Worm (Caenorhabditis elegans) whole organism, early embryonic: ENCODE data around the gene F23H11.7.

Experiments used
- B0310.2 ChIP-seq: sonication (generic microtip); optimal IDR thresholded peaks from 2 replicates; lab custom pipeline; 2016; ENCODE audit warnings: mild to moderate bottlenecking, missing genetic modification characterization, missing compliant biosample characterization
- F13C5.2 ChIP-seq: sonication (generic microtip); optimal IDR thresholded peaks from 2 replicates; lab custom pipeline; 2017; ENCODE audit warnings: mild to moderate bottlenecking, missing genetic modification characterization, inconsistent platforms, missing compliant biosample characterization
- aly-1 ChIP-seq: sonication (generic microtip); optimal IDR thresholded peaks from 2 replicates; lab custom pipeline; 2016; ENCODE audit warnings: missing genetic modification characterization, missing compliant biosample characterization
- ceh-13 ChIP-seq: fragments of 200-800 bp; sonication (Bioruptor generic); optimal IDR thresholded peaks from 2 replicates; lab custom pipeline; 2018; ENCODE audit warnings: mild to moderate bottlenecking, missing genetic modification characterization, missing compliant biosample characterization
- ceh-36 ChIP-seq: sonication (generic microtip); optimal IDR thresholded peaks from 2 replicates; lab custom pipeline; 2016; ENCODE audit warnings: missing genetic modification characterization, inconsistent platforms, missing compliant biosample characterization
- ets-7 ChIP-seq: sonication (generic microtip); optimal IDR thresholded peaks from 2 replicates; lab custom pipeline; 2016; ENCODE audit warnings: missing genotype, missing genetic modification characterization, missing compliant biosample characterization
- flt-1 ChIP-seq: fragments of 200-800 bp; sonication (Bioruptor generic); IDR thresholded peaks from 2 replicates; pipeline ENCODE4 v1.3.6; 2022; ENCODE audit warnings: missing genetic modification characterization, missing compliant biosample characterization
- hmbx-1 ChIP-seq: sonication (generic microtip); optimal IDR thresholded peaks from 2 replicates; lab custom pipeline; 2016; ENCODE audit warnings: mild to moderate bottlenecking, missing genetic modification characterization, missing compliant biosample characterization
- hmg-4 ChIP-seq: fragments of 200-800 bp; sonication (Bioruptor generic); optimal IDR thresholded peaks from 2 replicates; lab custom pipeline; 2018; ENCODE audit warnings: mild to moderate bottlenecking, missing genetic modification characterization, missing compliant biosample characterization
- pes-1 ChIP-seq: fragments of 200-800 bp; sonication (Bioruptor generic); IDR thresholded peaks from 2 replicates; pipeline ENCODE4 v1.3.6; 2022; ENCODE audit warnings: missing genetic modification reagents, missing genetic modification characterization, missing compliant biosample characterization
- scrt-1 ChIP-seq: fragments of 200-800 bp; sonication (Bioruptor generic); IDR thresholded peaks from 2 replicates; pipeline ENCODE4 v1.3.6; 2022; ENCODE audit warnings: missing genetic modification characterization, missing compliant biosample characterization
- sea-1 ChIP-seq: fragments of 200-800 bp; sonication (Bioruptor generic); conservative IDR thresholded peaks from 2 replicates; pipeline ENCODE4 v1.3.6; 2022; ENCODE audit warnings: missing genetic modification characterization, missing compliant biosample characterization
- tbx-11 ChIP-seq: fragments of 200-800 bp; sonication (Bioruptor generic); IDR thresholded peaks from 2 replicates; pipeline ENCODE4 v1.3.6; 2022; ENCODE audit warnings: missing genetic modification characterization, missing compliant biosample characterization
- tbx-37 ChIP-seq: fragments of 200-800 bp; sonication (Bioruptor generic); conservative IDR thresholded peaks from 2 replicates; pipeline ENCODE4 v1.3.6; 2022; ENCODE audit warnings: missing genetic modification reagents, missing genetic modification characterization, missing compliant biosample characterization
- tra-4 ChIP-seq: sonication (generic microtip); optimal IDR thresholded peaks from 2 replicates; lab custom pipeline; 2017; ENCODE audit warnings: missing genetic modification characterization, missing compliant biosample characterization

Gene F23H11.7

ce11 chrIII:870555-870954 is 48.7 kb downstream of the F23H11.7 start:
- TF ChIP-seq tbx-11 (GFP tag; lab: Robert Waterston, UW) (no peak), ceh-36 (tag; lab: Kevin White, UChicago) (no peak), hmg-4 (no peak), ceh-13 (GFP tag; lab: Kevin White, UChicago) (no peak), scrt-1 (no peak), tbx-37 (GFP tag; lab: Robert Waterston, UW) (no peak), ets-7 (tag; lab: Kevin White, UChicago) (no peak)

ce11 chrIII:869869-870268 is 49.4 kb downstream of the F23H11.7 start, which contains the start of gene T24C4.2:
TSS of gene T24C4.2 (minus strand) at chrIII:869969.
- TF ChIP-seq F13C5.2 (tag; lab: Kevin White, UChicago) (no peak), sea-1 (GFP tag; lab: Robert Waterston, UW) (no peak), hmg-4 (peak; percentile 36), ets-7 (tag; lab: Kevin White, UChicago) (no peak)

- no peak for TF ChIP-seq flt-1 (GFP tag; lab: Robert Waterston, UW)
- no peak for TF ChIP-seq scrt-1
- TF ChIP-seq aly-1 (tag; lab: Kevin White, UChicago) = no peak
- no peak for TF ChIP-seq tra-4
- no peak for TF ChIP-seq hmg-4
- no peak for TF ChIP-seq ets-7 (tag; lab: Kevin White, UChicago)
- TF ChIP-seq hmbx-1 = no peak
- no peak for TF ChIP-seq pes-1
- no peak for TF ChIP-seq ceh-13 (GFP tag; lab: Kevin White, UChicago)
- TF ChIP-seq tbx-11 (GFP tag; lab: Robert Waterston, UW) = no peak
- TF ChIP-seq B0310.2 = no peak
- TF ChIP-seq F13C5.2 (tag; lab: Kevin White, UChicago) = no peak
- TF ChIP-seq sea-1 (GFP tag; lab: Robert Waterston, UW) = no peak
These were observed 50.4 kb downstream of the F23H11.7 start for ce11 chrIII:868866-869265.
